Fruit fly (Drosophila melanogaster) whole organism, pupa: ENCODE data around the gene snRNP-U1-C.

Experiments
- CG14655 ChIP-seq: fragments of 200-800 bp; sonication (Bioruptor generic); optimal IDR thresholded peaks from 3 replicates; lab custom pipeline; 2017; ENCODE audit warnings: mild to moderate bottlenecking, missing biosample characterization, missing genetic modification reagents, missing genetic modification characterization
- CG17806 ChIP-seq: fragments of 200-800 bp; sonication (Bioruptor generic); optimal IDR thresholded peaks from 2 replicates; lab custom pipeline; 2018; ENCODE audit warnings: missing biosample characterization, mild to moderate bottlenecking, missing genetic modification characterization, moderate library complexity
- CG32121 ChIP-seq: fragments of 200-800 bp; sonication (Bioruptor generic); IDR thresholded peaks from 2 replicates; pipeline ENCODE4 v1.3.6; 2022; ENCODE audit warnings: missing biosample characterization, missing genetic modification characterization
- CG34367 ChIP-seq: fragments of 200-800 bp; sonication (Bioruptor generic); optimal IDR thresholded peaks from 2 replicates; lab custom pipeline; 2018; ENCODE audit warnings: missing biosample characterization, mild to moderate bottlenecking, missing genetic modification characterization
- CG8301 ChIP-seq: fragments of 200-800 bp; sonication (Bioruptor generic); optimal IDR thresholded peaks from 2 replicates; lab custom pipeline; 2018; ENCODE audit warnings: missing biosample characterization, mild to moderate bottlenecking, missing genetic modification characterization
- EcR ChIP-seq: fragments of 200-800 bp; sonication (Bioruptor generic); optimal IDR thresholded peaks from 3 replicates; lab custom pipeline; 2019; ENCODE audit warnings: missing biosample characterization, missing genetic modification characterization, mild to moderate bottlenecking, moderate library complexity, missing genetic modification reagents
- Snoo ChIP-seq: fragments of 200-800 bp; sonication (Bioruptor generic); optimal IDR thresholded peaks from 3 replicates; lab custom pipeline; 2017; ENCODE audit warnings: missing biosample characterization, mild to moderate bottlenecking, missing genetic modification characterization, inconsistent platforms
- fd96Ca ChIP-seq: fragments of 200-800 bp; sonication (Bioruptor generic); IDR thresholded peaks from 3 replicates; pipeline ENCODE4 v1.3.6; 2022; ENCODE audit warnings: missing biosample characterization, missing genetic modification characterization
- gl ChIP-seq: fragments of 200-800 bp; sonication (Bioruptor generic); optimal IDR thresholded peaks from 2 replicates; lab custom pipeline; 2018; ENCODE audit warnings: missing biosample characterization, mild to moderate bottlenecking, missing genetic modification characterization

dm6 chr3R:18998370-18998769 is 14.9 kb upstream of the snRNP-U1-C start:
- TF ChIP-seq CG17806 (tag; lab: Kevin White, UChicago) (peak; percentile 66), EcR (GFP tag; lab: Kevin White, UChicago) (no peak), fd96Ca (GFP tag; lab: Robert Waterston, UW) (peak; percentile 62; the same call in 2 of the 3 replicates), CG8301 (tag; lab: Kevin White, UChicago) (peak; percentile 51), Snoo (tag; lab: Kevin White, UChicago) (no peak), CG14655 (GFP tag; lab: Kevin White, UChicago) (peak; percentile 66), CG32121 (no peak), gl (tag; lab: Kevin White, UChicago) (peak; percentile 8), CG34367 (tag; lab: Kevin White, UChicago) (peak; percentile 59)
